Fruit fly (Drosophila melanogaster) S2 (cell line): ENCODE results near the gene amrt.

Source experiments
- CG8478 ChIP-seq: fragments of >200 bp; optimal IDR thresholded peaks from 2 replicates; lab custom pipeline; 2018
- CTCF ChIP-seq, 2 experiments: fragments of >200 bp; optimal IDR thresholded peaks; 2 replicates each; lab custom pipeline; 2018

The amrt gene

dm6 chrX:13783534-13783949 lies 1.3 kb downstream of the amrt start, which contains the start of gene inaE:
inaE (plus strand) TSS chrX:13783714.
- TF ChIP-seq CG8478, result no peak
- TF ChIP-seq CTCF (optimal IDR thresholded peaks at IDR 0.05; lab: Kevin White, UChicago), result peak in 1 of 2 experiments; percentile 14

dm6 chrX:13783958-13784907 lies 2.0 kb downstream of the amrt start:
- TF ChIP-seq CTCF (optimal IDR thresholded peaks at IDR 0.05; lab: Kevin White, UChicago) (no peak), CG8478 (no peak)

- no peak for TF ChIP-seq CTCF (optimal IDR thresholded peaks at IDR 0.05; lab: Kevin White, UChicago)
- no peak for TF ChIP-seq CG8478
These were observed 3.9 kb downstream of the amrt start for dm6 chrX:13786037-13786667.

- TF ChIP-seq CG8478 (no peak), CTCF (optimal IDR thresholded peaks at IDR 0.05; lab: Kevin White, UChicago) (no peak)
These were observed 5.1 kb downstream of the amrt start for dm6 chrX:13787282-13787850.

dm6 chrX:13788973-13789682 lies 6.9 kb downstream of the amrt start:
- TF ChIP-seq CTCF (optimal IDR thresholded peaks at IDR 0.05; lab: Kevin White, UChicago) (no peak), CG8478 (no peak)

- TF ChIP-seq CTCF (optimal IDR thresholded peaks at IDR 0.05; lab: Kevin White, UChicago) (no peak), CG8478 (no peak)
These were observed 8.8 kb downstream of the amrt start, which contains the start of gene CG10993 for dm6 chrX:13791011-13791410. CG10993 (minus strand) TSS chrX:13791111.

dm6 chrX:13792463-13792862 lies 10.2 kb downstream of the amrt start:
- TF ChIP-seq CTCF (optimal IDR thresholded peaks at IDR 0.05; lab: Kevin White, UChicago) (no peak), CG8478 (no peak)

dm6 chrX:13797538-13797937 lies 15.3 kb downstream of the amrt start, which contains the start of gene CG10996:
CG10996 (minus strand) TSS chrX:13797638.
- TF ChIP-seq CG8478 (no peak), CTCF (optimal IDR thresholded peaks at IDR 0.05; lab: Kevin White, UChicago) (no peak)

dm6 chrX:13800680-13801079 lies 18.4 kb downstream of the amrt start:
- TF ChIP-seq CTCF (optimal IDR thresholded peaks at IDR 0.05; lab: Kevin White, UChicago) (no peak), CG8478 (no peak)

dm6 chrX:13804398-13804797 lies 22.1 kb downstream of the amrt start:
- TF ChIP-seq CTCF (optimal IDR thresholded peaks at IDR 0.05; lab: Kevin White, UChicago) (no peak), CG8478 (no peak)

dm6 chrX:13805554-13805953 lies 23.3 kb downstream of the amrt start:
- no peak for TF ChIP-seq CG8478
- peak; percentile 4 to 39 for TF ChIP-seq CTCF (optimal IDR thresholded peaks at IDR 0.05; lab: Kevin White, UChicago)

dm6 chrX:13811480-13811879 lies 29.2 kb downstream of the amrt start, which contains the start of gene CG11095:
CG11095 (plus strand) TSS chrX:13811684.
- TF ChIP-seq CTCF (optimal IDR thresholded peaks at IDR 0.05; lab: Kevin White, UChicago), result peak in 1 of 2 experiments; percentile 29
- TF ChIP-seq CG8478, result no peak

dm6 chrX:13814058-13814457 lies 31.8 kb downstream of the amrt start:
- no peak for TF ChIP-seq CTCF (optimal IDR thresholded peaks at IDR 0.05; lab: Kevin White, UChicago)

dm6 chrX:13815526-13816173 lies 33.4 kb downstream of the amrt start:
- no peak for TF ChIP-seq CG8478
- no peak for TF ChIP-seq CTCF (optimal IDR thresholded peaks at IDR 0.05; lab: Kevin White, UChicago)
